Fruit fly (Drosophila melanogaster) whole organism, larva: ENCODE data around the gene Lcp65Ab1.

Experiments used
- noc ChIP-seq: fragments of 200-800 bp; sonication (Bioruptor generic); optimal IDR thresholded peaks from 3 replicates; lab custom pipeline; 2019; ENCODE audit warnings: missing biosample characterization, mild to moderate bottlenecking, missing genetic modification characterization, moderate library complexity

Lcp65Ab1 gene

DNA sequence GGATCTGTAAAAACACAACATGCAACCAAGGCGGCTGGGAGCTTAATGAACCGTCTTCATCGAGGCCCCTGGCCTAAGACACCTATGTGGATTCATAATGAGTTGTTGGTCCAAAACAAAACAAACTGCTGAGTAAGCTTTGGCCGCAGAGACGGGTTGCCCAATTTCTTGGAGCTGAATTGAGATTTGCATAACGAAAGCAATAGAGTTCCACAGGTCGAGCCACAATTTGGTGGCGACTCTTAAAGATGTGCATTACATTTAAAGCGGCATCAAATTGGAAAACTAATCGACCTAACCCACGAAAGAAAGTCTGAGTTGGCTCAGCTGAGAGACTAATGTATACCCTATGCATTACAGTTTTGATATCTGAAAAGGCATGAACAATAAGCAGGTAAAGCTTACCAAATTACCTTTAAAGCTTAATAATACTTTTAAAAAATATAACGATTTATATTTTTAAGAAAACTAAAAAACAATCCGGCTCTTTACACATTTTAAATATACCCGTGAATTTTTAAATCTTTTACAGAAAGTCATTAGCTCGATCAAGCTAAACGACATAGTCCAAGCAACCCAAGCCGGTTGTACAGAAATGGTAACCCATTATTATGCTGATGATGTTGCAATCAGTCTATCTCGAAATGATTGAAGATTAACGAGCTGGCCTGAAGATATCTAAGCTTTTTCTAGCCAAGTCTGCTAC, 8.1 kb downstream of the Lcp65Ab1 start, which contains the start of gene CG13297:
CG13297 (minus strand) TSS at position 51 of the 706 bp plus-strand sequence.
- TF ChIP-seq noc, result peak; percentile 15

DNA sequence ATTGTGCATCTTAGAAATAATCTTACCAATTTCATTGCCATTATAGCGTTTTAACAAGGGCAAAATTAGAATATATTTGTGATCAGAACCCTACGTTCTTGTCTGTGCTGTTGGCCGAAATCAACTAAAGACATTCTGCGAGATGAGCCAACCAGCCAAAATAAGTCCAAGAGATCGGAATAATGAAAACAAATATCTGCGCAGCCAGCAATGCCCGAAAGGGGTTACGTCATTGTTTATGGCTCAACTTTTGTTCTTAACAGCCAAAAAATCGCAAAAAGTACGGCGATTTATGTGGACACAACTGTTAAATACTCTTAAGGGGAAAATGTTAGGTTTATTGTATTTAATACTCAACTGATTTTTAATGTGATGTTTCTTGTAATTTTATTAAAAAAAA, 9.2 kb downstream of the Lcp65Ab1 start, which contains the start of gene Cpr65Ay:
Cpr65Ay (minus strand) TSS at position 101 of the 400 bp plus-strand sequence.
- no peak for TF ChIP-seq noc

DNA sequence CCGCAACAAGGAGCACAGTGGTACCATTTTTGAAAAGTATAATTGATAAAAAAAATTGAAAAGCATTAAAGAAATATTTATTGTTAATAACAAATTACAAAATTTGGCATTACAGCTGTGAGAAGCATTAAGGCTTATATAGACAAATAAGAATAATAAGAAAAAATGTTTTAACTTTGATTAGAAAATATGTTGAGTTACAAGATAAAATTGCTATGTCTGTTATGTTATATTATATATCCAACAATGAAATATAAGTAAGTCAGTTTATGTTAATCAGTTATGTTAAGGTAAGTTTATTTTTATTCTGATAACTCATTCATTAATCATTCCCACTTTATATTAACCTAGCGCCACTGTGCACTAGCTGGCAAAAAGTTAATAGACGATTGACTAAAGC, 10.5 kb downstream of the Lcp65Ab1 start:
- no peak for TF ChIP-seq noc

DNA sequence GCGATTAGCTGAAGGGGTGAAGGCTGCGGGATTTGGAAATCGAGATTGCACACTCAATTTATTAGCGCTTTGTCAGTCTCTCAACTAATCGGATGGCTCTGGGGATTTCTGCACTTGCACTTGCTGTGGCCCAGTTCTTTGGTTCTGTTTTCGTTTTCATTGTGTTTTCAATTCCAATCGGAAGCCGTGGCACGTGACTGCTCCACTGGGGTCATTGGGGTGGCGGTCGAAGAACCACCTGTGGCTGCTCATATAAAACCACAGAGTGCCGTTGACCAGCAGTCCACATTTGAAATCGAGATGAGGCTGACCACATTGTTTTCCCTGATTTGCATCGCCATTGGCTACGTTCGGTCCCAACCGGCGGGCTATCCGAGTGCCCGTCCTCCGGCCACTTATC, 11.2 kb downstream of the Lcp65Ab1 start, which contains the start of gene Cpr65Az:
Cpr65Az (plus strand) TSS at position 301 of the 400 bp plus-strand sequence.
- no peak for TF ChIP-seq noc

dm6 chr3L:6161997-6162396, 12.6 kb downstream of the Lcp65Ab1 start:
- TF ChIP-seq noc, result no peak

dm6 chr3L:6162483-6163128, 13.3 kb downstream of the Lcp65Ab1 start, which contains the start of gene Prdm13:
Gene Prdm13 (plus strand): TSS chr3L:6163127.
- no peak for TF ChIP-seq noc

dm6 chr3L:6173826-6174255, 24.5 kb downstream of the Lcp65Ab1 start, which contains the start of the genes fmt and CG7376:
Gene fmt (minus strand): TSS chr3L:6173880.
Gene CG7376 (plus strand): TSS chr3L:6174248.
- TF ChIP-seq noc, result no peak

DNA sequence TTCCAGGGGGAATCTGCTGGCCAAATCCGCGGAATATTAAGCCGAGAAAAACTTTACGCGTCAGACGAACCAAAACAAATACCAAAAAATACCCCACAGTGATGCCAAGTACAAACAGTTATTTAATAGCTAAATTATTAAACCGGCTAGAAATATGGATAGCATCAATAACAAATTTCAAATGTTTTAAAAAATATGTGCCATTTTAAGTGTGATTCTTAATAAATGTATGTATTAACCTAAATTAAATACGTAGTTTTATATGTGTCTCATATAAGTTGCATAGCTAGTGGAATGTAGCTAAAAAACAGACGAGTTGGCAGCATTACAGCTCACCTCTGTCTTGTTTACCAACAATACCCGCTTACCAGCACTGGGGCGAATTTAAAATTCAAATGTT, 32.4 kb downstream of the Lcp65Ab1 start, which contains the start of gene CG10274:
CG10274 (minus strand) TSS at position 54 of the 400 bp plus-strand sequence.
- no peak for TF ChIP-seq noc

dm6 chr3L:6184884-6185438, 35.6 kb downstream of the Lcp65Ab1 start, which contains the start of the genes D19B and CG43293:
Gene D19B (minus strand): TSS chr3L:6184920.
Gene CG43293 (plus strand): TSS chr3L:6185189.
- TF ChIP-seq noc, result peak; percentile 72

- peak; percentile 33 for TF ChIP-seq noc
These were observed 39.9 kb downstream of the Lcp65Ab1 start, which contains the start of the genes D19A and CG7386 for dm6 chr3L:6188995-6189927. Gene D19A (minus strand): TSS chr3L:6189123. Gene CG7386 (plus strand): TSS chr3L:6189745.

dm6 chr3L:6192822-6193555, 43.6 kb downstream of the Lcp65Ab1 start, which contains the start of the genes Sf3b6 and Tnpo:
Gene Sf3b6 (minus strand): TSS chr3L:6193179.
Gene Tnpo (plus strand): TSS chr3L:6193480.
- peak; percentile 80 for TF ChIP-seq noc

DNA sequence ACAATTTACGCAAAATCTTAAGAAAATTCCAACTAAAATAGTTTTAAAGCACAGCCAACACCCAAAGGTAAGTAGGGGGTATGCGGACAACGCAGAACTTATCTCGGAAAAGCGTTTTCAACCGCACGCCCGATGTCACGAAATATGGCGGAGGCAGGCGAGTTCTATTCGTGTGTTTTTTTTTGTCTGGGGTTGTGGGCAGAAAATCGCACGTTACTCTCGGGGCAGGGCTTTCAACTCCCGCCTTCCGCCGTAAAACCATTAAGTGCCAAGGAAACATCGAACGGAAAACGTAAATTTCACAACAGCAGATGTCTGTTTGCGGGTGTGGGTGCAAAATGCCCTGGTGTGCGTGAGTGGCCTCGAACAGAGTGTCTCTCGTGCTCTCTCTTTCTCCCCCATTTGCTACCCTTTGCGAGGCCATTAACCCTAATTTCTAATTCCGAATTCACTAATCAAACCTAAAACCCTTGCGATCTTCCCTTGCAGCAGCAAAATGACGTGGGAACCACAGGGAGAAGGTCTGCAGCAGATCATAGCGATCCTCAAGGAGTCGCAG, 44.3 kb downstream of the Lcp65Ab1 start:
- no peak for TF ChIP-seq noc
